Fruit fly (Drosophila melanogaster) whole organism, embryonic: ENCODE results near the gene rasp.

Experiments
- CG10543 ChIP-seq: fragments of 200-800 bp; sonication (Bioruptor generic); optimal IDR thresholded peaks from 3 replicates; lab custom pipeline; 2017; ENCODE audit warnings: missing biosample characterization, mild to moderate bottlenecking, missing genetic modification characterization, moderate library complexity
- CG10959 ChIP-seq: fragments of 200-800 bp; sonication (Bioruptor generic); IDR thresholded peaks from 2 replicates; pipeline ENCODE4 v1.3.6; 2022; ENCODE audit warnings: missing biosample characterization, missing genetic modification characterization
- CG11695 ChIP-seq: fragments of 200-800 bp; sonication (Bioruptor generic); IDR thresholded peaks from 3 replicates; pipeline ENCODE4 v1.3.6; 2022; ENCODE audit warnings: missing biosample characterization, missing genetic modification characterization
- CG12659 ChIP-seq: fragments of 200-800 bp; sonication (Bioruptor generic); optimal IDR thresholded peaks from 3 replicates; lab custom pipeline; 2017; ENCODE audit warnings: mild to moderate bottlenecking, missing biosample characterization, missing genetic modification reagents, missing genetic modification characterization
- CG14050 ChIP-seq: fragments of 200-800 bp; sonication (Bioruptor generic); IDR thresholded peaks from 3 replicates; pipeline ENCODE4 v1.3.6; 2022; ENCODE audit warnings: missing biosample characterization, missing genetic modification characterization
- CG31441 ChIP-seq: fragments of 200-800 bp; sonication (Bioruptor generic); IDR thresholded peaks from 2 replicates; pipeline ENCODE4 v1.3.6; 2022; ENCODE audit warnings: missing biosample characterization, missing genetic modification characterization
- CG3407 ChIP-seq: fragments of 200-800 bp; sonication (Bioruptor generic); optimal IDR thresholded peaks from 2 replicates; lab custom pipeline; 2018; ENCODE audit warnings: missing biosample characterization, mild to moderate bottlenecking, missing genetic modification characterization
- CG4617 ChIP-seq: fragments of 200-800 bp; sonication (Bioruptor generic); optimal IDR thresholded peaks from 3 replicates; lab custom pipeline; 2016; ENCODE audit warnings: missing biosample characterization, missing genetic modification characterization, borderline replicate concordance
- CG7372 ChIP-seq: fragments of 200-800 bp; sonication (Bioruptor generic); IDR thresholded peaks from 2 replicates; pipeline ENCODE4 v1.3.6; 2022; ENCODE audit warnings: missing biosample characterization, missing genetic modification characterization
- CG8089 ChIP-seq: fragments of 200-800 bp; sonication (Bioruptor generic); optimal IDR thresholded peaks from 3 replicates; lab custom pipeline; 2016; ENCODE audit warnings: missing biosample characterization, missing genetic modification characterization
- CG8359 ChIP-seq: fragments of 200-800 bp; sonication (Bioruptor generic); optimal IDR thresholded peaks from 2 replicates; lab custom pipeline; 2017; ENCODE audit warnings: missing biosample characterization, mild to moderate bottlenecking, missing genetic modification characterization, borderline replicate concordance
- CG8478 ChIP-seq: fragments of >200 bp; optimal IDR thresholded peaks from 2 replicates; lab custom pipeline; 2018
- CG9215 ChIP-seq: fragments of 200-800 bp; sonication (Bioruptor generic); IDR thresholded peaks from 2 replicates; pipeline ENCODE4 v1.3.6; 2022; ENCODE audit warnings: missing biosample characterization, missing genetic modification characterization
- CG9817 ChIP-seq: fragments of 200-800 bp; sonication (Bioruptor generic); optimal IDR thresholded peaks from 2 replicates; lab custom pipeline; 2018; ENCODE audit warnings: missing biosample characterization, mild to moderate bottlenecking, missing genetic modification characterization, moderate library complexity
- CG9876 ChIP-seq: fragments of 200-800 bp; sonication (Bioruptor generic); optimal IDR thresholded peaks from 2 replicates; lab custom pipeline; 2016; ENCODE audit warnings: missing biosample characterization, missing genetic modification characterization
- Camta ChIP-seq: fragments of 200-800 bp; sonication (Bioruptor generic); optimal IDR thresholded peaks from 2 replicates; lab custom pipeline; 2016; ENCODE audit warnings: missing biosample characterization, missing genetic modification characterization
- Deaf1 ChIP-seq: fragments of 200-800 bp; optimal IDR thresholded peaks from 3 replicates; lab custom pipeline; 2019; ENCODE audit warnings: missing biosample characterization, mild to moderate bottlenecking, missing genetic modification characterization, moderate library complexity
- Dek ChIP-seq: fragments of 200-800 bp; sonication (Bioruptor generic); optimal IDR thresholded peaks from 3 replicates; lab custom pipeline; 2019; ENCODE audit warnings: missing biosample characterization, mild to moderate bottlenecking, missing genetic modification characterization, moderate library complexity
- Dip3 ChIP-seq: fragments of 200-800 bp; sonication (Bioruptor generic); optimal IDR thresholded peaks from 3 replicates; lab custom pipeline; 2016; ENCODE audit warnings: missing biosample characterization, missing genetic modification characterization
- Dref ChIP-seq: fragments of 200-800 bp; sonication (Bioruptor generic); IDR thresholded peaks from 2 replicates; pipeline ENCODE4 v1.3.6; 2022; ENCODE audit warnings: missing biosample characterization, missing genetic modification characterization
- Ets97D ChIP-seq: fragments of 200-800 bp; sonication (Bioruptor generic); optimal IDR thresholded peaks from 3 replicates; lab custom pipeline; 2016; ENCODE audit warnings: missing biosample characterization, missing genetic modification characterization
- Fer2 ChIP-seq: fragments of 200-800 bp; sonication (Bioruptor generic); optimal IDR thresholded peaks from 2 replicates; lab custom pipeline; 2018; ENCODE audit warnings: missing biosample characterization, mild to moderate bottlenecking, missing genetic modification characterization, moderate library complexity
- GATAe ChIP-seq: fragments of 200-800 bp; sonication (Bioruptor generic); conservative IDR thresholded peaks from 2 replicates; pipeline ENCODE4 v1.3.6; 2022; ENCODE audit warnings: missing biosample characterization, missing genetic modification characterization
- Hr39 ChIP-seq: fragments of >200 bp; optimal IDR thresholded peaks from 2 replicates; lab custom pipeline; 2017
- Kr ChIP-seq: fragments of 200-800 bp; sonication (Bioruptor generic); optimal IDR thresholded peaks from 2 replicates; lab custom pipeline; 2017; ENCODE audit warnings: missing biosample characterization, mild to moderate bottlenecking, missing genetic modification characterization
- Lhr ChIP-seq: fragments of 200-800 bp; sonication (Bioruptor generic); optimal IDR thresholded peaks from 3 replicates; lab custom pipeline; 2017; ENCODE audit warnings: mild to moderate bottlenecking, missing biosample characterization, missing genetic modification reagents, missing genetic modification characterization
- Mad ChIP-seq: fragments of 200-800 bp; sonication (Bioruptor generic); optimal IDR thresholded peaks from 2 replicates; lab custom pipeline; 2016; ENCODE audit warnings: missing biosample characterization, missing genetic modification characterization
- Meics ChIP-seq: fragments of 200-800 bp; sonication (Bioruptor generic); optimal IDR thresholded peaks from 2 replicates; lab custom pipeline; 2017; ENCODE audit warnings: missing biosample characterization, mild to moderate bottlenecking, missing genetic modification characterization
- Opbp ChIP-seq: fragments of 200-800 bp; sonication (Bioruptor generic); IDR thresholded peaks from 3 replicates; pipeline ENCODE4 v1.3.6; 2022; ENCODE audit warnings: missing biosample characterization, missing genetic modification characterization; ENCODE audit not compliant: partially characterized antibody
- Side ChIP-seq: fragments of 200-800 bp; sonication (Bioruptor generic); optimal IDR thresholded peaks from 2 replicates; lab custom pipeline; 2016; ENCODE audit warnings: missing biosample characterization, missing genetic modification characterization
- Taf1 ChIP-seq: fragments of 200-800 bp; sonication (Bioruptor generic); IDR thresholded peaks from 2 replicates; pipeline ENCODE4 v1.3.6; 2022; ENCODE audit warnings: missing biosample characterization, missing genetic modification characterization
- Trl ChIP-seq, 3 experiments: fragments of >200 bp in 2 of 3; fragments of 200-800 bp in 1 of 3; sonication (Bioruptor generic) in 1 of 3; optimal IDR thresholded peaks; 2 replicates in 1 of 3; 3 replicates in 2 of 3; lab custom pipeline; 2016 to 2017; ENCODE audit warnings: missing biosample characterization in 1 of 3, missing genetic modification characterization in 1 of 3
- aop ChIP-seq: fragments of 200-800 bp; sonication (Bioruptor generic); IDR thresholded peaks from 2 replicates; pipeline ENCODE4 v1.3.6; 2022; ENCODE audit warnings: missing biosample characterization, missing genetic modification characterization
- ato ChIP-seq: fragments of 200-800 bp; sonication (Bioruptor generic); IDR thresholded peaks from 2 replicates; pipeline ENCODE4 v1.3.6; 2022; ENCODE audit warnings: missing biosample characterization, missing genetic modification characterization; ENCODE audit not compliant: partially characterized antibody
- bowl ChIP-seq: fragments of 200-800 bp; sonication (Bioruptor generic); IDR thresholded peaks from 2 replicates; pipeline ENCODE4 v1.3.6; 2022; ENCODE audit warnings: missing biosample characterization, missing genetic modification characterization
- br ChIP-seq: fragments of >200 bp; optimal IDR thresholded peaks from 2 replicates; lab custom pipeline; 2017
- bsh ChIP-seq, 2 experiments: fragments of 200-800 bp; sonication (Bioruptor generic); optimal IDR thresholded peaks; 2 replicates each; lab custom pipeline; 2017 to 2018; ENCODE audit warnings: mild to moderate bottlenecking in 2 of 2, missing biosample characterization in 2 of 2, missing genetic modification characterization in 2 of 2, moderate library complexity in 1 of 2
- caup ChIP-seq: fragments of 200-800 bp; sonication (Bioruptor generic); optimal IDR thresholded peaks from 3 replicates; lab custom pipeline; 2017; ENCODE audit warnings: missing biosample characterization, mild to moderate bottlenecking, missing genetic modification characterization, moderate library complexity; ENCODE audit not compliant: severe bottlenecking
- crp ChIP-seq, 2 experiments: fragments of 200-800 bp; sonication (Bioruptor generic); optimal IDR thresholded peaks; 2 replicates in 1 of 2; 3 replicates in 1 of 2; lab custom pipeline; 2017; ENCODE audit warnings: missing biosample characterization in 2 of 2, missing genetic modification characterization in 2 of 2, mild to moderate bottlenecking in 1 of 2, moderate library complexity in 1 of 2
- dimm ChIP-seq: fragments of 200-800 bp; sonication (Bioruptor generic); IDR thresholded peaks from 2 replicates; pipeline ENCODE4 v1.3.6; 2022; ENCODE audit warnings: missing biosample characterization, missing genetic modification characterization
- dmrt99B ChIP-seq: fragments of 200-800 bp; sonication (Bioruptor generic); optimal IDR thresholded peaks from 2 replicates; lab custom pipeline; 2018; ENCODE audit warnings: missing biosample characterization, mild to moderate bottlenecking, missing genetic modification characterization, moderate library complexity
- gro ChIP-seq: fragments of 200-800 bp; sonication (Bioruptor generic); optimal IDR thresholded peaks from 2 replicates; lab custom pipeline; 2016; ENCODE audit warnings: missing biosample characterization, missing genetic modification characterization
- hkb ChIP-seq, 2 experiments: fragments of 200-800 bp in 1 of 2; fragments of >200 bp in 1 of 2; sonication (Bioruptor generic) in 1 of 2; IDR thresholded peaks in 1 of 2; optimal IDR thresholded peaks in 1 of 2; 2 replicates each; pipeline versions ENCODE4 v1.3.6 to Lab custom; 2017 to 2022; ENCODE audit warnings: missing biosample characterization in 1 of 2, missing genetic modification characterization in 1 of 2
- hth ChIP-seq: fragments of >200 bp; optimal IDR thresholded peaks from 2 replicates; lab custom pipeline; 2017; ENCODE audit warnings: inconsistent platforms
- pho ChIP-seq: fragments of 200-800 bp; sonication (Bioruptor generic); optimal IDR thresholded peaks from 2 replicates; lab custom pipeline; 2016; ENCODE audit warnings: missing biosample characterization, missing genetic modification characterization
- pros ChIP-seq: fragments of 200-800 bp; sonication (Bioruptor generic); optimal IDR thresholded peaks from 3 replicates; lab custom pipeline; 2019; ENCODE audit warnings: missing biosample characterization, mild to moderate bottlenecking, missing genetic modification characterization, moderate library complexity
- sima ChIP-seq: fragments of 200-800 bp; sonication (Bioruptor generic); optimal IDR thresholded peaks from 2 replicates; lab custom pipeline; 2016; ENCODE audit warnings: missing biosample characterization, missing genetic modification characterization
- tin ChIP-seq: fragments of 200-800 bp; sonication (Bioruptor generic); optimal IDR thresholded peaks from 3 replicates; lab custom pipeline; 2016; ENCODE audit warnings: missing biosample characterization, missing genetic modification characterization
- tll ChIP-seq, 2 experiments: fragments of 200-800 bp in 1 of 2; fragments of >200 bp in 1 of 2; sonication (Bioruptor generic) in 1 of 2; optimal IDR thresholded peaks; 2 replicates each; lab custom pipeline; 2017 to 2019; ENCODE audit warnings: missing biosample characterization in 2 of 2, missing genetic modification characterization in 2 of 2, mild to moderate bottlenecking in 1 of 2, moderate library complexity in 1 of 2
- trh ChIP-seq: fragments of 200-800 bp; sonication (Bioruptor generic); optimal IDR thresholded peaks from 2 replicates; lab custom pipeline; 2016; ENCODE audit warnings: missing biosample characterization, missing genetic modification characterization
- wdn ChIP-seq: fragments of 200-800 bp; sonication (Bioruptor generic); IDR thresholded peaks from 2 replicates; pipeline ENCODE4 v1.3.6; 2022; ENCODE audit warnings: missing biosample characterization, missing genetic modification characterization

Gene rasp

DNA sequence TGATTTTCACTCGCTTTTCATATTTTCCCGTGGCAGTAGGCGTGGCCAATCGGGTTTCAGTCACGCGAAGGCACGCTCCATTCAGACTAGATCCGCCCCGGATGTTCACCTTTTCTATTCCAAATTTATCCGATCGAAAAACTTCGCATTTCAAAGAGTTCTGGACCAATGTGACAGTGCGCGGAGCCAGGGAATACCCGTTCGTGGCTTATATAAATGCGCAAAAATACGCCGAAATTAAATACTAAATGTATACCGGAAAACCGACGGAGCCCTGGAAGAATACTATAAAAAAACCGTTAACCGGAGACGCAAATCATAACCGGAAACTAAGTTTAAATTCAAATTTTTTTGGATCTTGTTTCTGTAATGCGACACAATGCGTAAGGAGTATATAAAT, 34.4 kb upstream of the rasp start, which contains the start of gene promL (continued):
- TF ChIP-seq Ets97D = peak; percentile 98
- no peak for TF ChIP-seq dimm (GFP tag; lab: Robert Waterston, UW)
- peak in 1 of 2 experiments; percentile 30 for TF ChIP-seq crp (GFP tag; optimal IDR thresholded peaks at IDR 0.05; lab: Kevin White, UChicago)
- no peak for TF ChIP-seq CG10959
- TF ChIP-seq CG8089 (GFP tag; lab: Kevin White, UChicago) = no peak
- TF ChIP-seq hth (lab: Kevin White, UChicago) = no peak
- TF ChIP-seq pho (GFP tag; lab: Kevin White, UChicago) = peak; percentile 31
- peak; percentile 47; the same call in 1 of the 3 replicates for TF ChIP-seq CG11695 (GFP tag; lab: Robert Waterston, UW)
- TF ChIP-seq CG7372 (GFP tag; lab: Robert Waterston, UW) = no peak
- peak; percentile 46 for TF ChIP-seq CG9817 (tag; lab: Kevin White, UChicago)
- TF ChIP-seq tin = peak; percentile 9
- TF ChIP-seq CG9215 (GFP tag; lab: Robert Waterston, UW) = no peak
- peak; percentile 76 for TF ChIP-seq caup (GFP tag; lab: Kevin White, UChicago)
- TF ChIP-seq CG4617 (GFP tag; lab: Kevin White, UChicago) = peak; percentile 74
- TF ChIP-seq Deaf1 (tag; lab: Kevin White, UChicago) = peak; percentile 40
- peak; percentile 70 for TF ChIP-seq CG31441 (GFP tag; lab: Robert Waterston, UW)
- no peak for TF ChIP-seq Hr39
- TF ChIP-seq CG9876 (GFP tag; lab: Kevin White, UChicago) = no peak
- peak; percentile 39 for TF ChIP-seq CG3407 (GFP tag; lab: Kevin White, UChicago)
- no peak for TF ChIP-seq bowl (GFP tag; lab: Robert Waterston, UW)
- no peak for TF ChIP-seq br (lab: Kevin White, UChicago)
- peak in 1 of 2 experiments; percentile 41 for TF ChIP-seq bsh (GFP tag; optimal IDR thresholded peaks at IDR 0.05; lab: Kevin White, UChicago)
- peak; percentile 50 for TF ChIP-seq Fer2
- TF ChIP-seq Dip3 (GFP tag; lab: Kevin White, UChicago) = no peak
- no peak for TF ChIP-seq sima (GFP tag; lab: Kevin White, UChicago)
- peak; percentile 77 for TF ChIP-seq gro
- peak; percentile 88 for TF ChIP-seq CG12659 (GFP tag; lab: Kevin White, UChicago)
- TF ChIP-seq Mad (GFP tag; lab: Kevin White, UChicago) = peak; percentile 66
- TF ChIP-seq Dref (GFP tag; lab: Robert Waterston, UW) = no peak
- no peak for TF ChIP-seq aop (GFP tag; lab: Robert Waterston, UW)
- no peak for TF ChIP-seq CG8478 (lab: Kevin White, UChicago)
- TF ChIP-seq pros (GFP tag; lab: Kevin White, UChicago) = no peak
- no peak for TF ChIP-seq Trl (optimal IDR thresholded peaks at IDR 0.05; lab: Kevin White, UChicago)
- TF ChIP-seq Trl (GFP tag; optimal IDR thresholded peaks at IDR 0.05; lab: Kevin White, UChicago) = peak; percentile 77
- peak; percentile 61; the same call in 2 of the 3 replicates for TF ChIP-seq Opbp (GFP tag; lab: Robert Waterston, UW)
- no peak for TF ChIP-seq GATAe (GFP tag; lab: Robert Waterston, UW)
- peak; percentile 76 for TF ChIP-seq CG10543 (GFP tag; lab: Kevin White, UChicago)
- TF ChIP-seq CG8359 (GFP tag; lab: Kevin White, UChicago) = no peak
- no peak for TF ChIP-seq CG14050 (GFP tag; lab: Robert Waterston, UW)
- TF ChIP-seq Side (GFP tag; lab: Kevin White, UChicago) = peak; percentile 57
- no peak for TF ChIP-seq hkb (optimal IDR thresholded peaks at IDR 0.05; lab: Kevin White, UChicago)
- peak; percentile 58 for TF ChIP-seq hkb (GFP tag; IDR thresholded peaks at IDR 0.05; lab: Robert Waterston, UW)
- TF ChIP-seq Kr (GFP tag; lab: Kevin White, UChicago) = no peak
- TF ChIP-seq wdn (GFP tag; lab: Robert Waterston, UW) = peak; percentile 15; the same call in 1 of the 2 replicates
- TF ChIP-seq dmrt99B (tag; lab: Kevin White, UChicago) = peak; percentile 26
- TF ChIP-seq Camta (GFP tag; lab: Kevin White, UChicago) = peak; percentile 57
- peak; percentile 53 for TF ChIP-seq Dek
- no peak for TF ChIP-seq trh (GFP tag; lab: Kevin White, UChicago)
- peak; percentile 80 for TF ChIP-seq Meics (GFP tag; lab: Kevin White, UChicago)
- peak; percentile 88 for TF ChIP-seq Lhr
- 0 out of 2 replicates have a peak, but pooled peaks have one; percentile 9 for TF ChIP-seq ato
- TF ChIP-seq tll (GFP tag; optimal IDR thresholded peaks at IDR 0.05; lab: Kevin White, UChicago) = no peak
- no peak for TF ChIP-seq Taf1 (GFP tag; lab: Robert Waterston, UW)
